Fruit fly (Drosophila melanogaster): Measurements from ENCODE around the gene dsb.
A peak's percentile ranks its signal among the peaks of the same experiment; 100 is the strongest.

dsb gene

DNA sequence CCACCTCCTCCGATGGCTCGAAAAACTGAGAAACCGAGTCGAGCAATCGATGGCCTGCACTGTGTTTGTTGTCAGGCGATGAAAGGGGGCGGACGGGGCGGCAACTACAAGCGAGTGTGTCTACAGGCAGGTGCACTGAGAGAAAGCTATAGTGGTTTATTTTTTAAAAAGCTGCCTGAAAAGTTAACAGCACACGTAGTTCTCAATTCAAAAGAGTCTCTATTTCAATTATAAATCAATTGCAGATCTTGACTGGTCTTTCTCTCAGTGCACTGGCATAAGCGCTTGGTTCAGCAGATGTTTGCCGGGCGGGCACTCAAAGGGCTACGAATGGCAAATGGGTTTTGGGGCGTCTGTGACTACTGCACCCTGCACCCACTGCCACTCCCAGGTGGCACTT is 29.3 kb downstream of the dsb start:
- no peak for TF ChIP-seq fd85E (GFP tag; optimal IDR thresholded peaks at IDR 0.05)
- TF ChIP-seq CG6808 (GFP tag; optimal IDR thresholded peaks at IDR 0.05): peak; percentile 38
- TF ChIP-seq fkh (GFP tag; optimal IDR thresholded peaks at IDR 0.05): no peak
- TF ChIP-seq CG7368 (GFP tag; optimal IDR thresholded peaks at IDR 0.05): peak; percentile 33
- no peak for TF ChIP-seq Sox14 (GFP tag; optimal IDR thresholded peaks at IDR 0.05)
- no peak for TF ChIP-seq CG16779 (tag; optimal IDR thresholded peaks at IDR 0.05)
- TF ChIP-seq CG31627 (GFP tag; optimal IDR thresholded peaks at IDR 0.05): no peak
- peak; percentile 57 for TF ChIP-seq CG11294 (GFP tag; IDR thresholded peaks at IDR 0.05)
- TF ChIP-seq lz (GFP tag; optimal IDR thresholded peaks at IDR 0.05): no peak
- no peak for TF ChIP-seq Lpt (GFP tag; optimal IDR thresholded peaks at IDR 0.05)
- peak; percentile 84 for TF ChIP-seq eg (GFP tag; IDR thresholded peaks at IDR 0.05)
- TF ChIP-seq CG4318 (GFP tag; optimal IDR thresholded peaks at IDR 0.05): no peak
- TF ChIP-seq acj6 (GFP tag; optimal IDR thresholded peaks at IDR 0.05): no peak
- TF ChIP-seq CG8632 (GFP tag; optimal IDR thresholded peaks at IDR 0.05): no peak
- peak; percentile 39 for TF ChIP-seq spab (GFP tag; optimal IDR thresholded peaks at IDR 0.05)
- TF ChIP-seq salr (GFP tag; optimal IDR thresholded peaks at IDR 0.05): no peak
- TF ChIP-seq CG6792 (GFP tag; optimal IDR thresholded peaks at IDR 0.05): no peak
- no peak for TF ChIP-seq esn (GFP tag; optimal IDR thresholded peaks at IDR 0.05)
- no peak for TF ChIP-seq pdm3 (GFP tag; optimal IDR thresholded peaks at IDR 0.05)
- TF ChIP-seq CG8319 (GFP tag; optimal IDR thresholded peaks at IDR 0.05): no peak
- peak; percentile 18 for TF ChIP-seq topi (GFP tag; optimal IDR thresholded peaks at IDR 0.05)
- no peak for TF ChIP-seq CG34406 (GFP tag; optimal IDR thresholded peaks at IDR 0.05)
- TF ChIP-seq svp (GFP tag): peak; percentile 44
- peak; percentile 52 for TF ChIP-seq achi (GFP tag; optimal IDR thresholded peaks at IDR 0.05)
- TF ChIP-seq net (GFP tag; optimal IDR thresholded peaks at IDR 0.05): no peak
- TF ChIP-seq CG9139 (GFP tag; optimal IDR thresholded peaks at IDR 0.05): peak; percentile 8
- TF ChIP-seq Eip93F (GFP tag; optimal IDR thresholded peaks at IDR 0.05): no peak
- no peak for TF ChIP-seq Hr38 (GFP tag; optimal IDR thresholded peaks at IDR 0.05)
- TF ChIP-seq Hr4 (GFP tag; optimal IDR thresholded peaks at IDR 0.05): peak; percentile 13
- peak; percentile 70 for TF ChIP-seq Gug (GFP tag; IDR thresholded peaks at IDR 0.05)
- TF ChIP-seq Sox15 (GFP tag; optimal IDR thresholded peaks at IDR 0.05): no peak
- TF ChIP-seq CG11762 (GFP tag; optimal IDR thresholded peaks at IDR 0.05; ENCODE audit: insufficient read depth): peak; percentile 14
- TF ChIP-seq cyc (GFP tag; optimal IDR thresholded peaks at IDR 0.05): peak; percentile 15
- TF ChIP-seq CG3919 (GFP tag; optimal IDR thresholded peaks at IDR 0.05): peak; percentile 69
- peak; percentile 51 for TF ChIP-seq Eip78C (GFP tag)
- TF ChIP-seq Ets96B (tag; optimal IDR thresholded peaks at IDR 0.05): peak; percentile 47
- peak; percentile 42 for TF ChIP-seq dsx (GFP tag; optimal IDR thresholded peaks at IDR 0.05; ENCODE audit: poor library complexity, severe bottlenecking)
- peak; percentile 83 for TF ChIP-seq CG6163 (GFP tag; IDR thresholded peaks at IDR 0.05)
- TF ChIP-seq ss (GFP tag; optimal IDR thresholded peaks at IDR 0.05): peak in 1 of 2 experiments; percentile 43
- TF ChIP-seq Smox (GFP tag; optimal IDR thresholded peaks at IDR 0.05): no peak
- TF ChIP-seq Sox102F (GFP tag; optimal IDR thresholded peaks at IDR 0.05): no peak
- peak; percentile 25 for TF ChIP-seq Eip75B (GFP tag; optimal IDR thresholded peaks at IDR 0.05)
- no peak for TF ChIP-seq Hr39 (GFP tag; optimal IDR thresholded peaks at IDR 0.05)
- TF ChIP-seq CG6276 (GFP tag; optimal IDR thresholded peaks at IDR 0.05): peak; percentile 51
- TF ChIP-seq CG10631 (GFP tag; optimal IDR thresholded peaks at IDR 0.05): peak; percentile 0
- TF ChIP-seq CG15336 (GFP tag; IDR thresholded peaks at IDR 0.05): peak; percentile 38; the same call in 1 of the 2 replicates
- no peak for TF ChIP-seq Blimp-1 (GFP tag; optimal IDR thresholded peaks at IDR 0.05)
- no peak for TF ChIP-seq Met (GFP tag; optimal IDR thresholded peaks at IDR 0.05)
- TF ChIP-seq CG10669 (GFP tag; optimal IDR thresholded peaks at IDR 0.05): peak; percentile 40
- peak; percentile 36 for TF ChIP-seq CG32006 (GFP tag; optimal IDR thresholded peaks at IDR 0.05)
- no peak for TF ChIP-seq CG3032 (tag; optimal IDR thresholded peaks at IDR 0.05)
- peak; percentile 46; the same call in 1 of the 3 replicates for TF ChIP-seq CG8119 (GFP tag; IDR thresholded peaks at IDR 0.05)
- no peak for TF ChIP-seq Ets21C (GFP tag; optimal IDR thresholded peaks at IDR 0.05)
